Fruit fly (Drosophila melanogaster) S2 (cell line): ENCODE measurements around the gene Nup37.

Source experiments
- CG8478 ChIP-seq: fragments of >200 bp; optimal IDR thresholded peaks from 2 replicates; lab custom pipeline; 2018
- CTCF ChIP-seq, 2 experiments: fragments of >200 bp; optimal IDR thresholded peaks; 2 replicates each; lab custom pipeline; 2018

- TF ChIP-seq CG8478 (lab: Kevin White, UChicago): no peak
- TF ChIP-seq CTCF (optimal IDR thresholded peaks at IDR 0.05; lab: Kevin White, UChicago): no peak
Observed at dm6 chr3R:25287128-25287527, 39.7 kb downstream of the Nup37 start, which contains the start of gene CG13658.
